Fruit fly (Drosophila melanogaster) whole organism, adult: ENCODE data around the gene CG44325.
A peak's percentile ranks its signal among the peaks of the same experiment; 100 is the strongest.

Experiments
- CG11617 ChIP-seq: fragments of 200-800 bp; sonication (Bioruptor generic); optimal IDR thresholded peaks from 2 replicates; lab custom pipeline; 2017; ENCODE audit warnings: mild to moderate bottlenecking, missing biosample characterization, missing genetic modification reagents, missing genetic modification characterization
- CG12768 ChIP-seq: fragments of 200-800 bp; sonication (Bioruptor generic); optimal IDR thresholded peaks from 2 replicates; lab custom pipeline; 2017; ENCODE audit warnings: missing biosample characterization, missing genetic modification characterization, mild to moderate bottlenecking, moderate library complexity, missing genetic modification reagents
- CG14711 ChIP-seq: fragments of 200-800 bp; sonication (Bioruptor generic); optimal IDR thresholded peaks from 2 replicates; lab custom pipeline; 2018; ENCODE audit warnings: missing biosample characterization, mild to moderate bottlenecking, missing genetic modification characterization, moderate library complexity
- CG1620 ChIP-seq: fragments of 200-800 bp; sonication (Bioruptor generic); optimal IDR thresholded peaks from 2 replicates; lab custom pipeline; 2016; ENCODE audit warnings: missing biosample characterization, missing genetic modification characterization
- CG33017 ChIP-seq: fragments of 200-800 bp; sonication (Bioruptor generic); optimal IDR thresholded peaks from 2 replicates; lab custom pipeline; 2018; ENCODE audit warnings: missing biosample characterization, mild to moderate bottlenecking, missing genetic modification characterization, moderate library complexity
- CG5204 ChIP-seq: fragments of 200-800 bp; sonication (Bioruptor generic); optimal IDR thresholded peaks from 2 replicates; lab custom pipeline; 2016; ENCODE audit warnings: missing biosample characterization, missing genetic modification characterization
- CG7045 ChIP-seq: fragments of 200-800 bp; sonication (Bioruptor generic); optimal IDR thresholded peaks from 2 replicates; lab custom pipeline; 2017; ENCODE audit warnings: missing biosample characterization, mild to moderate bottlenecking, missing genetic modification characterization
- CG7101 ChIP-seq: fragments of 200-800 bp; sonication (Bioruptor generic); optimal IDR thresholded peaks from 2 replicates; lab custom pipeline; 2018; ENCODE audit warnings: missing biosample characterization, mild to moderate bottlenecking, missing genetic modification characterization, moderate library complexity
- Clk ChIP-seq: fragments of 200-800 bp; sonication (Bioruptor generic); optimal IDR thresholded peaks from 2 replicates; lab custom pipeline; 2017; ENCODE audit warnings: missing biosample characterization, missing genetic modification characterization
- Crg-1 ChIP-seq: fragments of 200-800 bp; sonication (Bioruptor generic); optimal IDR thresholded peaks from 2 replicates; lab custom pipeline; 2016; ENCODE audit warnings: missing biosample characterization, missing genetic modification characterization
- Hr96 ChIP-seq: fragments of 200-800 bp; sonication (Bioruptor generic); optimal IDR thresholded peaks from 2 replicates; lab custom pipeline; 2016; ENCODE audit warnings: missing biosample characterization, missing genetic modification characterization
- Mnt ChIP-seq: fragments of 200-800 bp; sonication (Bioruptor generic); optimal IDR thresholded peaks from 2 replicates; lab custom pipeline; 2016; ENCODE audit warnings: missing biosample characterization, mild to moderate bottlenecking, missing genetic modification characterization
- bab1 ChIP-seq: fragments of 200-800 bp; sonication (Bioruptor generic); optimal IDR thresholded peaks from 3 replicates; lab custom pipeline; 2019; ENCODE audit warnings: missing biosample characterization, mild to moderate bottlenecking, missing genetic modification characterization, moderate library complexity
- cic ChIP-seq: fragments of 200-800 bp; sonication (Bioruptor generic); optimal IDR thresholded peaks from 2 replicates; lab custom pipeline; 2017; ENCODE audit warnings: missing biosample characterization, mild to moderate bottlenecking, missing genetic modification characterization, moderate library complexity
- cnc ChIP-seq, 2 experiments: fragments of >200 bp; optimal IDR thresholded peaks; 2 replicates each; lab custom pipeline; 2017
- kay ChIP-seq: fragments of 200-800 bp; sonication (Bioruptor generic); peaks from one replicate; lab custom pipeline; 2016; ENCODE audit warnings: missing biosample characterization, missing genetic modification characterization, borderline replicate concordance
- ovo ChIP-seq: fragments of 200-800 bp; sonication (Bioruptor generic); optimal IDR thresholded peaks from 2 replicates; lab custom pipeline; 2016; ENCODE audit warnings: missing biosample characterization, missing genetic modification characterization
- pad ChIP-seq: fragments of 200-800 bp; sonication (Bioruptor generic); optimal IDR thresholded peaks from 3 replicates; lab custom pipeline; 2017; ENCODE audit warnings: missing biosample characterization, missing genetic modification characterization, mild to moderate bottlenecking, moderate library complexity, missing genetic modification reagents
- tj ChIP-seq: fragments of 200-800 bp; sonication (Bioruptor generic); optimal IDR thresholded peaks from 3 replicates; lab custom pipeline; 2017; ENCODE audit warnings: missing biosample characterization, mild to moderate bottlenecking, missing genetic modification characterization, moderate library complexity
- toe ChIP-seq: fragments of 200-800 bp; sonication (Bioruptor generic); optimal IDR thresholded peaks from 2 replicates; lab custom pipeline; 2016; ENCODE audit warnings: missing biosample characterization, missing genetic modification characterization

CG44325 gene

DNA sequence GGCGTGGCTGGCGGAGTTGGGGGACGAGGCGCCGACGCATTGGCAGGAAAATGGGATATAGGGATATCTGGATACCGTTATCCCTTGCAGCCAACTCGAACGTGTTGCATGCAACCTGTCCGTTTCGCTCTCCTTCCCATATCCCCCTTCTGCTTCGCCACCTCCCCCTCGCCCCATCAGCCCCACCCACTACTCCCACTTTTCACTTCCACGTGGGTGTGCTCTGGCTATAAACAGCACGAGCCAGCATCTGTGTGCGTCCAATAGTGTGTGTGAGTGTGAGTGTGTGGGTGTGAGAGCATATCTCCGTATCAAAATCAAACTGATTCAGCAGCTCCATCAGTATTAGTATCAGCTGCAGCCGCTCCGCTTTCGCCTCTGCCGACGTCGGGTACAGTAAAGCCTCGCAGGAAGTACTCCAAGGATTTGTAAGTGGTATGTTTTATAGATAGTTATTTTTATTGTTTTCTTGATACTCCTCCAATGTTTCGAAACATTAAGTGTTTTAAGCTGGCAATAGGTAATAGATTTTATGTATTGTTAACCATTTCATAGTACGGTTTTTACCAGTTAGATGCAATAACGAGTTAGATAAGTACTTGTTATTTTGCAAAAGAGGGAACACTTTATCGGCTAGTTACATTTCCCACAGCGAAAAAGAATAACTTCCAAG, 40.8 kb upstream of the CG44325 start:
- TF ChIP-seq CG33017: no peak
- no peak for TF ChIP-seq CG14711 (tag; lab: Kevin White, UChicago)
- no peak for TF ChIP-seq CG12768 (GFP tag; lab: Kevin White, UChicago)
- no peak for TF ChIP-seq pad (GFP tag; lab: Kevin White, UChicago)
- no peak for TF ChIP-seq tj (GFP tag; lab: Kevin White, UChicago)
- no peak for TF ChIP-seq ovo (GFP tag; lab: Kevin White, UChicago)
- no peak for TF ChIP-seq Hr96 (GFP tag; lab: Kevin White, UChicago)
- TF ChIP-seq Clk: no peak
- no peak for TF ChIP-seq Crg-1
- TF ChIP-seq toe (GFP tag; lab: Kevin White, UChicago): no peak
- TF ChIP-seq CG7101 (tag; lab: Kevin White, UChicago): no peak
- TF ChIP-seq Mnt (GFP tag; lab: Kevin White, UChicago): no peak

DNA sequence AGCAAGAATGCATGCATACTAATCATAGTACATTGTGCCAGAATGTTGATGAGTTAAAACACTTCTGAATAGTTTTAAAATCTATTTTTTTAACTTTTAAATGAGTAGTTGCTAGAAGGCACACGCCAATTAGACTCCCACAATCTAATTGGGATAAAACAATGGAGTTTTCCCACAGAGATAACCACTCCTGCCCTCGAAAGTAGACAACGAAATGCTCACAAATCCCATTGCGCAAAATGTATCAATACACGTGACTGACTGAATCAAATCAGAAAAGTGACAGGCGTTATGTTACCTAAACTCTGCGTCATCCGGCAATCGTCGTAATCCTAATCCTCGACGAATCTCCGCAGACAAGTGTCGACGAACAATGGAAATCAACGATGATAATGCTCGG, 39.5 kb upstream of the CG44325 start:
- no peak for TF ChIP-seq toe (GFP tag; lab: Kevin White, UChicago)
- TF ChIP-seq CG12768 (GFP tag; lab: Kevin White, UChicago): no peak
- TF ChIP-seq CG1620 (GFP tag; lab: Kevin White, UChicago): no peak
- TF ChIP-seq Hr96 (GFP tag; lab: Kevin White, UChicago): no peak
- no peak for TF ChIP-seq Mnt (GFP tag; lab: Kevin White, UChicago)
- no peak for TF ChIP-seq cnc (optimal IDR thresholded peaks at IDR 0.05; lab: Kevin White, UChicago)
- TF ChIP-seq Clk: no peak
- no peak for TF ChIP-seq pad (GFP tag; lab: Kevin White, UChicago)
- TF ChIP-seq CG14711 (tag; lab: Kevin White, UChicago): no peak
- TF ChIP-seq CG7101 (tag; lab: Kevin White, UChicago): no peak
- no peak for TF ChIP-seq CG33017
- TF ChIP-seq tj (GFP tag; lab: Kevin White, UChicago): no peak
- no peak for TF ChIP-seq CG7045 (GFP tag; lab: Kevin White, UChicago)
- no peak for TF ChIP-seq bab1

DNA sequence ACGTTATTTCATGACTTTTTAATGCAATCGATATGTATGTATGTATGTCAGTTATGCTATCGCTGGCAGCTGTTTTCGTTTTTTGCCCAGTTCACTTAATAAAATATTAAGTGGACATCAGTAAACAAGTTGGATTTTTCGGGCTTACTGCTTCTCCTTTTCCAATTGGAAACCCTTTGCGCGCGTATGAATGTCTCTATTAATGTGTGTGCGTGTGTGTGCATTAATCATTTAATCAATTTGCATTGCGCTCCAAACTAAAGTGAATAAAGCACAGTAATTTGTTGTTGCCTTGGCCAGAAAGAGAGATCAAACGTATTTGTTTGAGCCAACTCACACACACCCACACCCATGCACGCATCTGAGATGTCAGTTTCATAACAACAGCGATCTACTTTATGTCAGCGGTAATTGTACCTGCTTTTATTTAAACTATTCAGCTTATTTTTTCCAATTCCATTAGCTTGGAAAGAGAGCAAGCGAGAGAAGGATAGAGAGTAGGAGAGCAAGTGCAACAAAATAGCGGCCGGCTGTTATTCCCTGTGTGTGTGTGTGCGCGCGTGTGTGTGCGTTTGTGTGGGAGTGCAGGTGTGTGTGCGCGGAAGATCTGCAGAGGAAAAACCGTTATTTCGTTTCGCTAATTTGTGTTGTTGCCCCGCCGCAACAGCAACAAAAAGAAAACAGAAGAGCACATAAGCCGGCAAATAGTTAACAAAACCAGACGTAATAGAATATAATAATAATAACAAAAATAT, 32.0 kb upstream of the CG44325 start:
- TF ChIP-seq kay (GFP tag; lab: Kevin White, UChicago): no peak
- no peak for TF ChIP-seq toe (GFP tag; lab: Kevin White, UChicago)
- TF ChIP-seq CG11617 (GFP tag; lab: Kevin White, UChicago): no peak
- TF ChIP-seq tj (GFP tag; lab: Kevin White, UChicago): peak; percentile 81
- no peak for TF ChIP-seq Crg-1
- TF ChIP-seq ovo (GFP tag; lab: Kevin White, UChicago): peak; percentile 72
- TF ChIP-seq CG1620 (GFP tag; lab: Kevin White, UChicago): no peak

DNA sequence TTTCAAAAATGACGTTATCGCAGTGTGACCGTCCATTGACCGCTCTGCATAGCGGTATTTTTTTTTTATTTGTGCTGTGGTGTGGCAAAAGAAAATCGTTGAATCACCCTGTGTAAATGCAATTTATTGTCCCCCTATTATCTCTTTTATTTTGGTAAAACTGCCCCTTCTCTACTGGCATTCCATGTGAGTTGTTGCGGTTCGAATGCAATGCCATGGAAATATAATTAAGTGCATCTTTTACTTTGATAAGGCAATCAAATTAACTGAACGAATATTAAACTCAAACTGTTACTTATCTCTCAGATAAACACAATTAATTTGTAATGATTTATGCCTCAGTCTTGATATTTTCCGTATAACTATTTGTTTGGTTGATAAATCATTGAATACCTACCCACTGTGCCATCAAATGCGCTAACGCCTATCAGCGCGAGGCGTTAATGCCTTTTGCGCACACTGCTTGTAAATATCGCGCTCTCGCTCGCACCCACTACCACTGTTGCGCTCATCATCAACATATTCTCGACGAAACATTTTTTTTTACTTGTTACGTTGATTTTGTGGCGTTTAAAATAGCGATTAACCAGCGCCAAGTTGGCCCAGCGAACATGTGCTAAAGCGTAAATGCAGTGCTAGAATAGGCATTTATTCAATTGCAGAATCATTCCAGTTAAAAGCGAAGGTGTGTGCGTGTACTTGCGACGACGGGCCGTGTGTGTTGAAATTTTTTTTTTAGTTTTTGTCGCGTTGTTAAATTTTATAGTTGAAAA, 31.0 kb upstream of the CG44325 start:
- no peak for TF ChIP-seq CG12768 (GFP tag; lab: Kevin White, UChicago)
- peak; percentile 9 for TF ChIP-seq CG7045 (GFP tag; lab: Kevin White, UChicago)
- no peak for TF ChIP-seq kay (GFP tag; lab: Kevin White, UChicago)
- TF ChIP-seq bab1: no peak
- TF ChIP-seq ovo (GFP tag; lab: Kevin White, UChicago): peak; percentile 59
- TF ChIP-seq CG1620 (GFP tag; lab: Kevin White, UChicago): peak; percentile 44
- TF ChIP-seq tj (GFP tag; lab: Kevin White, UChicago): peak; percentile 16
- peak; percentile 33 for TF ChIP-seq Mnt (GFP tag; lab: Kevin White, UChicago)
- TF ChIP-seq Clk: no peak
- TF ChIP-seq CG5204 (GFP tag; lab: Kevin White, UChicago): no peak
- TF ChIP-seq CG11617 (GFP tag; lab: Kevin White, UChicago): peak; percentile 1
- peak; percentile 24 for TF ChIP-seq pad (GFP tag; lab: Kevin White, UChicago)
- TF ChIP-seq CG7101 (tag; lab: Kevin White, UChicago): no peak
- no peak for TF ChIP-seq cic (GFP tag; lab: Kevin White, UChicago)
- peak; percentile 27 for TF ChIP-seq CG14711 (tag; lab: Kevin White, UChicago)
- TF ChIP-seq Hr96 (GFP tag; lab: Kevin White, UChicago): no peak
- peak; percentile 21 for TF ChIP-seq Crg-1
- TF ChIP-seq CG33017: no peak
- TF ChIP-seq cnc (optimal IDR thresholded peaks at IDR 0.05; lab: Kevin White, UChicago): no peak
- TF ChIP-seq toe (GFP tag; lab: Kevin White, UChicago): no peak

DNA sequence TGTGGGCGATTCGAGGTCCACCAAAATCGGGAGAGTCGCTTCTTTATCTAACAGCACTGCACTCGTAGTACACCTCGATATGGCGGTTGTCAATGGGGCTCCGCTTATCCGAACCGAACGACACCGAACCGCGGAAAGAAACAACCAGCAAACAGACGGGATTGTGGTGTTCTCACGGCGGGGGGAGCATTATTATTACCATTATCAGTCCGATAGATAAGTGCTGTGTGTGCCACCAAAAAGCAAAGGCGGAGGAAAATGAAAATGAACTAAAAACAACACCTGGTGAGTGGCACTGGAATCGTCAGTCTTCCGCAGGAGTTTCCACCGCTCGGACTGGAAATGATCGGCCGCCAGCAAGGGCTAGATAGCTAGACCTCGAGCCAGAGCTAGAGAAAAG, 30.1 kb upstream of the CG44325 start, which contains the start of gene AP-1gamma:
Gene AP-1gamma (plus strand): TSS at position 305 of the 400 bp plus-strand sequence.
- no peak for TF ChIP-seq Clk
- peak; percentile 90 for TF ChIP-seq cic (GFP tag; lab: Kevin White, UChicago)
